Worm (Caenorhabditis elegans): ENCODE results near the gene tba-7.

tba-7 gene

ce11 chrIII:11359422-11359821 is 12.2 kb downstream of the tba-7 start:
- TF ChIP-seq ceh-24 (tag; optimal IDR thresholded peaks at IDR 0.05) (no peak), madf-2 (tag; optimal IDR thresholded peaks at IDR 0.05) (no peak), fkh-10 (GFP tag; optimal IDR thresholded peaks at IDR 0.05) (no peak), ceh-14 (tag; optimal IDR thresholded peaks at IDR 0.05) (peak; percentile 52), unc-55 (GFP tag; optimal IDR thresholded peaks at IDR 0.05) (no peak), eyg-1 (tag; optimal IDR thresholded peaks at IDR 0.05) (no peak), ztf-16 (tag; optimal IDR thresholded peaks at IDR 0.05) (no peak), F13H6.1 (tag; optimal IDR thresholded peaks at IDR 0.05) (no peak), hlh-8 (tag; optimal IDR thresholded peaks at IDR 0.05) (no peak), npax-4 (tag; optimal IDR thresholded peaks at IDR 0.05) (no peak), unc-42 (tag; optimal IDR thresholded peaks at IDR 0.05) (peak; percentile 34), ceh-18 (tag; optimal IDR thresholded peaks at IDR 0.05) (no peak), Y22D7AL.16 (tag; optimal IDR thresholded peaks at IDR 0.05) (no peak), ceh-9 (tag; optimal IDR thresholded peaks at IDR 0.05) (no peak), pat-9 (tag; optimal IDR thresholded peaks at IDR 0.05) (no peak)

ce11 chrIII:11358273-11358672 is 13.3 kb downstream of the tba-7 start:
- no peak for TF ChIP-seq mec-3 (tag; optimal IDR thresholded peaks at IDR 0.05; ENCODE audit: borderline replicate concordance)
- TF ChIP-seq fax-1 (tag; optimal IDR thresholded peaks at IDR 0.05), result no peak
- TF ChIP-seq K09A11.1 (tag; optimal IDR thresholded peaks at IDR 0.05; ENCODE audit: insufficient read depth), result no peak
- no peak for TF ChIP-seq lin-11 (tag; optimal IDR thresholded peaks at IDR 0.05)
- TF ChIP-seq unc-42 (tag; optimal IDR thresholded peaks at IDR 0.05), result peak; percentile 92

- no peak for TF ChIP-seq C38D4.7 (GFP tag; optimal IDR thresholded peaks at IDR 0.05)
- TF ChIP-seq pros-1 (tag; optimal IDR thresholded peaks at IDR 0.05), result no peak
- peak; percentile 71 for TF ChIP-seq elt-2 (tag; optimal IDR thresholded peaks at IDR 0.05)
These were observed 14.2 kb downstream of the tba-7 start for ce11 chrIII:11357418-11357817.

ce11 chrIII:11355758-11356323 is 15.7 kb downstream of the tba-7 start:
- TF ChIP-seq sox-4 (tag; optimal IDR thresholded peaks at IDR 0.05), result peak; percentile 36
- TF ChIP-seq elt-2 (tag; optimal IDR thresholded peaks at IDR 0.05), result no peak
- peak; percentile 8 for TF ChIP-seq unc-55 (GFP tag; optimal IDR thresholded peaks at IDR 0.05)

ce11 chrIII:11353499-11353898 is 18.1 kb downstream of the tba-7 start:
- TF ChIP-seq rnt-1 (tag; optimal IDR thresholded peaks at IDR 0.05) (no peak), lin-11 (tag; optimal IDR thresholded peaks at IDR 0.05) (no peak), pag-3 (tag; optimal IDR thresholded peaks at IDR 0.05; ENCODE audit: borderline replicate concordance) (no peak), K09A11.1 (tag; optimal IDR thresholded peaks at IDR 0.05; ENCODE audit: insufficient read depth) (no peak), nhr-11 (tag; optimal IDR thresholded peaks at IDR 0.05) (no peak), ceh-48 (tag; optimal IDR thresholded peaks at IDR 0.05) (no peak), madf-2 (tag; optimal IDR thresholded peaks at IDR 0.05) (no peak), K02D7.2 (tag; optimal IDR thresholded peaks at IDR 0.05) (no peak), fkh-6 (tag; optimal IDR thresholded peaks at IDR 0.05) (no peak), unc-3 (GFP tag; conservative IDR thresholded peaks at IDR 0.05) (no peak), unc-3 (tag; optimal IDR thresholded peaks at IDR 0.05) (no peak), ahr-1 (tag; optimal IDR thresholded peaks at IDR 0.05) (no peak), F13H6.1 (tag; optimal IDR thresholded peaks at IDR 0.05) (no peak), ceh-6 (GFP tag; optimal IDR thresholded peaks at IDR 0.05) (peak; percentile 33), ama-1 (optimal IDR thresholded peaks at IDR 0.05) (no peak), ceh-31 (tag; optimal IDR thresholded peaks at IDR 0.05) (peak; percentile 49), tbx-2 (tag; optimal IDR thresholded peaks at IDR 0.05) (no peak), ceh-24 (tag; optimal IDR thresholded peaks at IDR 0.05) (no peak), ets-4 (tag; optimal IDR thresholded peaks at IDR 0.05) (no peak), elt-2 (tag; optimal IDR thresholded peaks at IDR 0.05) (peak; percentile 1), che-1 (tag; optimal IDR thresholded peaks at IDR 0.05) (no peak), nfya-1 (tag; optimal IDR thresholded peaks at IDR 0.05) (no peak), ceh-19 (GFP tag; optimal IDR thresholded peaks at IDR 0.05) (no peak), zip-5 (tag; optimal IDR thresholded peaks at IDR 0.05) (no peak), ceh-22 (tag; optimal IDR thresholded peaks at IDR 0.05) (no peak), hlh-8 (tag; optimal IDR thresholded peaks at IDR 0.05) (no peak), pha-2 (tag; optimal IDR thresholded peaks at IDR 0.05) (no peak), fkh-10 (GFP tag; optimal IDR thresholded peaks at IDR 0.05) (no peak), eyg-1 (tag; optimal IDR thresholded peaks at IDR 0.05) (no peak), ceh-18 (tag; optimal IDR thresholded peaks at IDR 0.05) (no peak), pax-1 (tag; optimal IDR thresholded peaks at IDR 0.05) (no peak), dve-1 (tag; optimal IDR thresholded peaks at IDR 0.05) (peak; percentile 1)
